Fruit fly (Drosophila melanogaster) whole organism, embryonic: ENCODE measurements around the gene CG17190.

ENCODE experiments used
- Adf1 ChIP-seq: fragments of 200-800 bp; sonication (Bioruptor generic); IDR thresholded peaks from 2 replicates; pipeline ENCODE4 v1.3.6; 2022; ENCODE audit warnings: missing biosample characterization, missing genetic modification characterization
- Bgb ChIP-seq: fragments of 200-800 bp; sonication (Bioruptor generic); IDR thresholded peaks from 2 replicates; pipeline ENCODE4 v1.3.6; 2022; ENCODE audit warnings: missing biosample characterization, missing genetic modification characterization; ENCODE audit not compliant: partially characterized antibody
- CG10366 ChIP-seq: fragments of 200-800 bp; sonication (Bioruptor generic); IDR thresholded peaks from 2 replicates; pipeline ENCODE4 v1.3.6; 2022; ENCODE audit warnings: missing biosample characterization, missing genetic modification characterization
- CG10462 ChIP-seq: fragments of 200-800 bp; sonication (Bioruptor generic); optimal IDR thresholded peaks from 2 replicates; lab custom pipeline; 2016; ENCODE audit warnings: missing biosample characterization, missing genetic modification characterization
- CG11560 ChIP-seq: fragments of 200-800 bp; sonication (Bioruptor generic); IDR thresholded peaks from 3 replicates; pipeline ENCODE4 v1.3.6; 2022; ENCODE audit warnings: missing biosample characterization, missing genetic modification characterization
- CG12104 ChIP-seq: fragments of 200-800 bp; sonication (Bioruptor generic); optimal IDR thresholded peaks from 3 replicates; lab custom pipeline; 2016; ENCODE audit warnings: missing biosample characterization, missing genetic modification characterization
- CG12219 ChIP-seq: fragments of 200-800 bp; sonication (Bioruptor generic); optimal IDR thresholded peaks from 3 replicates; lab custom pipeline; 2018; ENCODE audit warnings: missing biosample characterization, mild to moderate bottlenecking, missing genetic modification characterization
- CG13287 ChIP-seq: fragments of 200-800 bp; sonication (Bioruptor generic); IDR thresholded peaks from 2 replicates; pipeline ENCODE4 v1.3.6; 2022; ENCODE audit warnings: missing biosample characterization, missing genetic modification characterization; ENCODE audit not compliant: partially characterized antibody
- CG13894 ChIP-seq: fragments of 200-800 bp; sonication (Bioruptor generic); optimal IDR thresholded peaks from 3 replicates; lab custom pipeline; 2018; ENCODE audit warnings: missing biosample characterization, mild to moderate bottlenecking, missing genetic modification characterization, moderate library complexity
- CG14014 ChIP-seq: fragments of 200-800 bp; sonication (Bioruptor generic); IDR thresholded peaks from 2 replicates; pipeline ENCODE4 v1.3.6; 2022; ENCODE audit warnings: missing biosample characterization, missing genetic modification characterization
- CG1529 ChIP-seq: fragments of 200-800 bp; sonication (Bioruptor generic); optimal IDR thresholded peaks from 3 replicates; lab custom pipeline; 2018; ENCODE audit warnings: missing biosample characterization, missing genetic modification characterization
- CG15601 ChIP-seq: fragments of 200-800 bp; sonication (Bioruptor generic); optimal IDR thresholded peaks from 3 replicates; lab custom pipeline; 2019; ENCODE audit warnings: missing biosample characterization, mild to moderate bottlenecking, missing genetic modification characterization, moderate library complexity
- CG17361 ChIP-seq: fragments of 200-800 bp; sonication (Bioruptor generic); IDR thresholded peaks from 3 replicates; pipeline ENCODE4 v1.3.6; 2022; ENCODE audit warnings: missing biosample characterization, missing genetic modification characterization
- CG17802 ChIP-seq: fragments of 200-800 bp; sonication (Bioruptor generic); optimal IDR thresholded peaks from 2 replicates; lab custom pipeline; 2018; ENCODE audit warnings: missing biosample characterization, mild to moderate bottlenecking, missing genetic modification characterization, moderate library complexity
- CG18476 ChIP-seq: fragments of 200-800 bp; sonication (Bioruptor generic); optimal IDR thresholded peaks from 2 replicates; lab custom pipeline; 2016; ENCODE audit warnings: missing biosample characterization, mild to moderate bottlenecking, missing genetic modification characterization
- CG3407 ChIP-seq: fragments of 200-800 bp; sonication (Bioruptor generic); optimal IDR thresholded peaks from 2 replicates; lab custom pipeline; 2018; ENCODE audit warnings: missing biosample characterization, mild to moderate bottlenecking, missing genetic modification characterization
- CG3995 ChIP-seq: fragments of 200-800 bp; sonication (Bioruptor generic); optimal IDR thresholded peaks from 3 replicates; lab custom pipeline; 2016; ENCODE audit warnings: missing biosample characterization, missing genetic modification characterization
- CG4854 ChIP-seq: fragments of 200-800 bp; sonication (Bioruptor generic); optimal IDR thresholded peaks from 2 replicates; lab custom pipeline; 2016; ENCODE audit warnings: missing biosample characterization, missing genetic modification characterization, inconsistent platforms
- CG5953 ChIP-seq: fragments of 200-800 bp; sonication (Bioruptor generic); IDR thresholded peaks from 2 replicates; pipeline ENCODE4 v1.3.6; 2022; ENCODE audit warnings: missing biosample characterization, missing genetic modification characterization
- CG7372 ChIP-seq: fragments of 200-800 bp; sonication (Bioruptor generic); IDR thresholded peaks from 2 replicates; pipeline ENCODE4 v1.3.6; 2022; ENCODE audit warnings: missing biosample characterization, missing genetic modification characterization
- CG8924 ChIP-seq: fragments of 200-800 bp; optimal IDR thresholded peaks from 3 replicates; lab custom pipeline; 2019; ENCODE audit warnings: missing biosample characterization, mild to moderate bottlenecking, missing genetic modification characterization, moderate library complexity
- CG8944 ChIP-seq: fragments of 200-800 bp; sonication (Bioruptor generic); optimal IDR thresholded peaks from 3 replicates; lab custom pipeline; 2016; ENCODE audit warnings: missing biosample characterization, missing genetic modification characterization
- CG9437 ChIP-seq: fragments of 200-800 bp; sonication (Bioruptor generic); optimal IDR thresholded peaks from 2 replicates; lab custom pipeline; 2018; ENCODE audit warnings: missing biosample characterization, mild to moderate bottlenecking, missing genetic modification characterization
- CHES-1-like ChIP-seq: fragments of 200-800 bp; sonication (Bioruptor generic); optimal IDR thresholded peaks from 2 replicates; lab custom pipeline; 2016; ENCODE audit warnings: missing biosample characterization, missing genetic modification characterization
- CkIIα-i1 ChIP-seq: fragments of 200-800 bp; sonication (Bioruptor generic); IDR thresholded peaks from 2 replicates; pipeline ENCODE4 v1.3.6; 2022; ENCODE audit warnings: missing biosample characterization, missing genetic modification characterization
- D ChIP-seq, 2 experiments: fragments of 200-800 bp in 1 of 2; fragments of >200 bp in 1 of 2; sonication (Bioruptor generic) in 1 of 2; optimal IDR thresholded peaks; 2 replicates in 1 of 2; 3 replicates in 1 of 2; lab custom pipeline; 2017; ENCODE audit warnings: mild to moderate bottlenecking in 1 of 2, missing biosample characterization in 1 of 2, missing genetic modification characterization in 1 of 2, missing genetic modification reagents in 1 of 2
- Dip3 ChIP-seq: fragments of 200-800 bp; sonication (Bioruptor generic); optimal IDR thresholded peaks from 3 replicates; lab custom pipeline; 2016; ENCODE audit warnings: missing biosample characterization, missing genetic modification characterization
- Meics ChIP-seq: fragments of 200-800 bp; sonication (Bioruptor generic); optimal IDR thresholded peaks from 2 replicates; lab custom pipeline; 2017; ENCODE audit warnings: missing biosample characterization, mild to moderate bottlenecking, missing genetic modification characterization
- Nf-YA ChIP-seq: fragments of 200-800 bp; sonication (Bioruptor generic); IDR thresholded peaks from 2 replicates; pipeline ENCODE4 v1.3.6; 2022; ENCODE audit warnings: missing biosample characterization, missing genetic modification characterization
- NfI ChIP-seq: fragments of 200-800 bp; sonication (Bioruptor generic); optimal IDR thresholded peaks from 3 replicates; lab custom pipeline; 2018; ENCODE audit warnings: missing biosample characterization, mild to moderate bottlenecking, missing genetic modification characterization, moderate library complexity
- Poxn ChIP-seq: fragments of 200-800 bp; sonication (Bioruptor generic); IDR thresholded peaks from 2 replicates; pipeline ENCODE4 v1.3.6; 2022; ENCODE audit warnings: missing biosample characterization, missing genetic modification characterization
- az2 ChIP-seq: fragments of 200-800 bp; sonication (Bioruptor generic); optimal IDR thresholded peaks from 3 replicates; lab custom pipeline; 2016; ENCODE audit warnings: missing biosample characterization, missing genetic modification characterization
- bowl ChIP-seq: fragments of 200-800 bp; sonication (Bioruptor generic); IDR thresholded peaks from 2 replicates; pipeline ENCODE4 v1.3.6; 2022; ENCODE audit warnings: missing biosample characterization, missing genetic modification characterization
- chm ChIP-seq: fragments of 200-800 bp; sonication (Bioruptor generic); IDR thresholded peaks from 2 replicates; pipeline ENCODE4 v1.3.6; 2022; ENCODE audit warnings: missing biosample characterization, missing genetic modification characterization
- crol ChIP-seq: fragments of 200-800 bp; sonication (Bioruptor generic); IDR thresholded peaks from 2 replicates; pipeline ENCODE4 v1.3.6; 2022; ENCODE audit warnings: missing biosample characterization, missing genetic modification characterization
- crp ChIP-seq, 2 experiments: fragments of 200-800 bp; sonication (Bioruptor generic); optimal IDR thresholded peaks; 2 replicates in 1 of 2; 3 replicates in 1 of 2; lab custom pipeline; 2017; ENCODE audit warnings: missing biosample characterization in 2 of 2, missing genetic modification characterization in 2 of 2, mild to moderate bottlenecking in 1 of 2, moderate library complexity in 1 of 2
- dimm ChIP-seq: fragments of 200-800 bp; sonication (Bioruptor generic); IDR thresholded peaks from 2 replicates; pipeline ENCODE4 v1.3.6; 2022; ENCODE audit warnings: missing biosample characterization, missing genetic modification characterization
- dysf ChIP-seq: fragments of 200-800 bp; sonication (Bioruptor generic); IDR thresholded peaks from 3 replicates; pipeline ENCODE4 v1.3.6; 2022; ENCODE audit warnings: missing biosample characterization, missing genetic modification characterization
- exex ChIP-seq: fragments of 200-800 bp; sonication (Bioruptor generic); optimal IDR thresholded peaks from 4 replicates; lab custom pipeline; 2018; ENCODE audit warnings: missing biosample characterization, mild to moderate bottlenecking, missing genetic modification characterization, moderate library complexity
- fu2 ChIP-seq: fragments of 200-800 bp; sonication (Bioruptor generic); optimal IDR thresholded peaks from 2 replicates; lab custom pipeline; 2016; ENCODE audit warnings: missing biosample characterization, missing genetic modification characterization
- klu ChIP-seq: fragments of 200-800 bp; sonication (Bioruptor generic); IDR thresholded peaks from 2 replicates; pipeline ENCODE4 v1.3.6; 2022; ENCODE audit warnings: missing biosample characterization, missing genetic modification characterization
- mirr ChIP-seq: fragments of 200-800 bp; sonication (Bioruptor generic); optimal IDR thresholded peaks from 3 replicates; lab custom pipeline; 2018; ENCODE audit warnings: missing biosample characterization, mild to moderate bottlenecking, missing genetic modification characterization
- nom ChIP-seq: fragments of 200-800 bp; sonication (Bioruptor generic); optimal IDR thresholded peaks from 2 replicates; lab custom pipeline; 2017; ENCODE audit warnings: missing biosample characterization, missing genetic modification characterization, mild to moderate bottlenecking, moderate library complexity, missing genetic modification reagents
- odd ChIP-seq: fragments of 200-800 bp; sonication (Bioruptor generic); optimal IDR thresholded peaks from 2 replicates; lab custom pipeline; 2017; ENCODE audit warnings: missing biosample characterization, mild to moderate bottlenecking, missing genetic modification characterization
- pan ChIP-seq, 4 experiments: fragments of >200 bp in 3 of 4; fragments of 200-800 bp in 1 of 4; sonication (Bioruptor generic) in 1 of 4; optimal IDR thresholded peaks in 3 of 4; IDR thresholded peaks in 1 of 4; 2 replicates each; pipeline versions ENCODE4 v1.3.6 to Lab custom; 2017 to 2022; ENCODE audit warnings: missing biosample characterization in 2 of 4, missing genetic modification characterization in 2 of 4, mixed read lengths in 1 of 4
- sima ChIP-seq: fragments of 200-800 bp; sonication (Bioruptor generic); optimal IDR thresholded peaks from 2 replicates; lab custom pipeline; 2016; ENCODE audit warnings: missing biosample characterization, missing genetic modification characterization
- tin ChIP-seq: fragments of 200-800 bp; sonication (Bioruptor generic); optimal IDR thresholded peaks from 3 replicates; lab custom pipeline; 2016; ENCODE audit warnings: missing biosample characterization, missing genetic modification characterization
- tio ChIP-seq: fragments of 200-800 bp; sonication (Bioruptor generic); optimal IDR thresholded peaks from 2 replicates; lab custom pipeline; 2017; ENCODE audit warnings: missing biosample characterization, missing genetic modification characterization, inconsistent platforms
- unpg ChIP-seq: fragments of 200-800 bp; sonication (Bioruptor generic); optimal IDR thresholded peaks from 3 replicates; lab custom pipeline; 2018; ENCODE audit warnings: missing biosample characterization, mild to moderate bottlenecking, missing genetic modification characterization, moderate library complexity

CG17190 gene

dm6 chr3R:20021152-20021769 is 8.0 kb upstream of the CG17190 start, which contains the start of the genes PIG-L and psidin (continued):
- TF ChIP-seq CG15601 (tag; lab: Kevin White, UChicago), result peak; percentile 84
- peak; percentile 61 for TF ChIP-seq chm
- peak; percentile 87 for TF ChIP-seq CG10366 (GFP tag; lab: Robert Waterston, UW)
- no peak for TF ChIP-seq mirr (GFP tag; lab: Kevin White, UChicago)
- TF ChIP-seq CG17802 (tag; lab: Kevin White, UChicago), result no peak
- no peak for TF ChIP-seq nom
- TF ChIP-seq crp (GFP tag; optimal IDR thresholded peaks at IDR 0.05; lab: Kevin White, UChicago), result peak; percentile 80 to 95
- TF ChIP-seq CG8944 (GFP tag; lab: Kevin White, UChicago), result peak; percentile 65
- TF ChIP-seq dysf (GFP tag; lab: Robert Waterston, UW), result peak; percentile 87
- TF ChIP-seq CG12104, result peak; percentile 78
- no peak for TF ChIP-seq CG5953 (GFP tag; lab: Robert Waterston, UW)
- peak; percentile 78 for TF ChIP-seq CG4854 (GFP tag; lab: Kevin White, UChicago)
- TF ChIP-seq tin (GFP tag; lab: Kevin White, UChicago), result peak; percentile 73
- no peak for TF ChIP-seq Nf-YA
- TF ChIP-seq fu2, result peak; percentile 84
- no peak for TF ChIP-seq crol (GFP tag; lab: Robert Waterston, UW)
- TF ChIP-seq klu (GFP tag; lab: Robert Waterston, UW), result peak; percentile 83
- TF ChIP-seq Dip3 (GFP tag; lab: Kevin White, UChicago), result peak; percentile 38
- TF ChIP-seq dimm (GFP tag; lab: Robert Waterston, UW), result 0 out of 2 replicates have a peak, but pooled peaks have one; percentile 6
- TF ChIP-seq exex (tag; lab: Kevin White, UChicago), result peak; percentile 43
- peak; percentile 24 for TF ChIP-seq CG18476 (GFP tag; lab: Kevin White, UChicago)
- TF ChIP-seq NfI (GFP tag; lab: Kevin White, UChicago), result peak; percentile 82
- peak; percentile 93 for TF ChIP-seq Bgb
- 0 out of 2 replicates have a peak, but pooled peaks have one; percentile 23 for TF ChIP-seq bowl (GFP tag; lab: Robert Waterston, UW)
- TF ChIP-seq CG13894 (tag; lab: Kevin White, UChicago), result no peak
- peak; percentile 58 for TF ChIP-seq CHES-1-like (GFP tag; lab: Kevin White, UChicago)
- no peak for TF ChIP-seq D (optimal IDR thresholded peaks at IDR 0.05; lab: Kevin White, UChicago)
- TF ChIP-seq D (GFP tag; optimal IDR thresholded peaks at IDR 0.05; lab: Kevin White, UChicago), result peak; percentile 60
- TF ChIP-seq CG12219, result peak; percentile 47
- TF ChIP-seq unpg (GFP tag; lab: Kevin White, UChicago), result peak; percentile 74
- no peak for TF ChIP-seq sima
- TF ChIP-seq az2, result peak; percentile 88
- TF ChIP-seq CG1529, result peak; percentile 65
- peak; percentile 86 for TF ChIP-seq CG9437 (GFP tag; lab: Kevin White, UChicago)
- TF ChIP-seq CG10462 (GFP tag; lab: Kevin White, UChicago), result peak; percentile 58
- peak; percentile 79 for TF ChIP-seq CG11560 (tag; lab: Robert Waterston, UW)
- peak; percentile 96 for TF ChIP-seq CG13287 (GFP tag; lab: Robert Waterston, UW)
- peak; percentile 47; the same call in 1 of the 2 replicates for TF ChIP-seq Adf1 (GFP tag; lab: Robert Waterston, UW)
- no peak for TF ChIP-seq pan (optimal IDR thresholded peaks at IDR 0.05; lab: Kevin White, UChicago)
- TF ChIP-seq pan (GFP tag; optimal IDR thresholded peaks at IDR 0.05 in 1 of 2, IDR thresholded peaks at IDR 0.05 in 1 of 2), result peak in 1 of 2 experiments; percentile 45
- TF ChIP-seq Poxn, result no peak
- TF ChIP-seq CG14014 (GFP tag; lab: Robert Waterston, UW), result no peak
- TF ChIP-seq Meics, result peak; percentile 75
- TF ChIP-seq CG7372, result peak; percentile 39
- TF ChIP-seq CG3995 (GFP tag; lab: Kevin White, UChicago), result peak; percentile 96
- peak; percentile 63 for TF ChIP-seq CG3407
- peak; percentile 74 for TF ChIP-seq odd (GFP tag; lab: Kevin White, UChicago)
- peak; percentile 89 for TF ChIP-seq tio (GFP tag; lab: Kevin White, UChicago)
- peak; percentile 85 for TF ChIP-seq CG8924
- no peak for TF ChIP-seq CkIIα-i1 (GFP tag; lab: Robert Waterston, UW)
- TF ChIP-seq CG17361 (GFP tag; lab: Robert Waterston, UW), result peak; percentile 96
